ENCODE assay signal across 3 fruit fly cellular contexts in the genomic region with DNA sequence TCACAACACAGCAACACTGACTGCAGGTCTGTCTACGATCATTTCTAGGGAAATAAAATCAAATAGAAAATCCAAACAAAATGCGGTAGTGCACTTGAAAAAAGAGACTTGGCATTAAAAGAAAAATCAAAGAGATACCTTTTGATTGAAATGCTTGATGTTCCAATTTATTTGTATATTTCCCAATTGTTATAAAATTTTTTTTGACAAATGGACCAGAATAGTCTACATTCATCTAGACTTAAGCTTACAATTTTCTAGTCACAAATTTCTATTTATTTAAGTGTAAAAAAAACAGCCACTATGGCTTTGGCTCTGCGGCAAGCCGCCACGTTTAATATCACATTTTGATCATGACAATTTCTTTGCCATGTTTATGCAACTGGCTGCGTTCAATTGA.
A peak's percentile ranks its signal among the peaks of the same experiment; 100 is the strongest.
TF ChIP-seq lines count a peak whose summit lies in the region.

No protein-coding gene starts in this region.

- TF ChIP-seq CTCF in whole organism, embryonic (GFP tag; optimal IDR thresholded peaks at IDR 0.05; lab: Kevin White, UChicago) = no peak

TF ChIP-seq in whole organism, embryonic, 481 proteins besides CTCF, POLR2A, EP300 and RAD21:
- TF ChIP-seq CG10979 (tag; optimal IDR thresholded peaks at IDR 0.05; lab: Kevin White, UChicago) (peak; percentile 12), Blimp-1 (GFP tag; optimal IDR thresholded peaks at IDR 0.05; lab: Kevin White, UChicago) (peak; percentile 3), sens (GFP tag; lab: Kevin White, UChicago) (peak; percentile 64), Gug (GFP tag; IDR thresholded peaks at IDR 0.05; lab: Robert Waterston, UW) (no peak), CG33557 (GFP tag; optimal IDR thresholded peaks at IDR 0.05; lab: Kevin White, UChicago) (no peak), Six4 (GFP tag; optimal IDR thresholded peaks at IDR 0.05; lab: Kevin White, UChicago) (no peak), Drgx (GFP tag; IDR thresholded peaks at IDR 0.05; lab: Robert Waterston, UW) (peak; percentile 22; the same call in 1 of the 2 replicates)

TF ChIP-seq in whole organism, prepupa, 60 proteins besides CTCF, POLR2A, EP300 and RAD21:
- TF ChIP-seq Eip75B (GFP tag; optimal IDR thresholded peaks at IDR 0.05; lab: Kevin White, UChicago) (no peak), Ets96B (tag; optimal IDR thresholded peaks at IDR 0.05; lab: Kevin White, UChicago) (no peak), Eip78C (GFP tag; lab: Kevin White, UChicago) (peak; percentile 82), CG6163 (GFP tag; IDR thresholded peaks at IDR 0.05; lab: Robert Waterston, UW) (peak; percentile 18; the same call in 1 of the 3 replicates), fd59A (GFP tag; optimal IDR thresholded peaks at IDR 0.05; lab: Kevin White, UChicago) (no peak), pdm3 (GFP tag; optimal IDR thresholded peaks at IDR 0.05; lab: Kevin White, UChicago) (no peak), Hr4 (GFP tag; optimal IDR thresholded peaks at IDR 0.05; lab: Kevin White, UChicago) (peak; percentile 62), CG32006 (GFP tag; optimal IDR thresholded peaks at IDR 0.05; lab: Kevin White, UChicago) (peak; percentile 54), CG8319 (GFP tag; optimal IDR thresholded peaks at IDR 0.05; lab: Kevin White, UChicago) (no peak), CG15336 (GFP tag; IDR thresholded peaks at IDR 0.05; lab: Robert Waterston, UW) (peak; percentile 54; the same call in 1 of the 2 replicates), Lpt (GFP tag; optimal IDR thresholded peaks at IDR 0.05; lab: Kevin White, UChicago) (peak; percentile 32), eg (GFP tag; IDR thresholded peaks at IDR 0.05; lab: Robert Waterston, UW) (peak; percentile 62; the same call in 2 of the 3 replicates), fkh (GFP tag; optimal IDR thresholded peaks at IDR 0.05; lab: Kevin White, UChicago) (no peak), CG8119 (GFP tag; IDR thresholded peaks at IDR 0.05; lab: Robert Waterston, UW) (peak; percentile 45; the same call in 2 of the 3 replicates), ss (GFP tag; optimal IDR thresholded peaks at IDR 0.05; lab: Kevin White, UChicago) (no peak), Ets21C (GFP tag; optimal IDR thresholded peaks at IDR 0.05; lab: Kevin White, UChicago) (no peak), CG11294 (GFP tag; IDR thresholded peaks at IDR 0.05; lab: Robert Waterston, UW) (no peak), salr (GFP tag; optimal IDR thresholded peaks at IDR 0.05; lab: Kevin White, UChicago) (no peak), Hr39 (GFP tag; optimal IDR thresholded peaks at IDR 0.05; lab: Kevin White, UChicago) (no peak), CG6276 (GFP tag; optimal IDR thresholded peaks at IDR 0.05; lab: Kevin White, UChicago) (peak; percentile 42), acj6 (GFP tag; optimal IDR thresholded peaks at IDR 0.05; lab: Kevin White, UChicago) (no peak)

TF ChIP-seq in whole organism, pupa, 21 proteins besides CTCF, POLR2A, EP300 and RAD21:
- TF ChIP-seq Pif1A (GFP tag; optimal IDR thresholded peaks at IDR 0.05; lab: Kevin White, UChicago) = no peak
- no peak for TF ChIP-seq D1 (tag; optimal IDR thresholded peaks at IDR 0.05; lab: Kevin White, UChicago)
- peak; percentile 57 for TF ChIP-seq CG14655 (GFP tag; optimal IDR thresholded peaks at IDR 0.05; lab: Kevin White, UChicago)
- TF ChIP-seq CG13204 (GFP tag; optimal IDR thresholded peaks at IDR 0.05; lab: Kevin White, UChicago) = no peak
- TF ChIP-seq EcR (GFP tag; optimal IDR thresholded peaks at IDR 0.05; lab: Kevin White, UChicago) = no peak
- TF ChIP-seq CG4496 (GFP tag; IDR thresholded peaks at IDR 0.05; lab: Robert Waterston, UW) = 0 out of 3 replicates have a peak, but pooled peaks have one; percentile 51
- TF ChIP-seq CG32121 (GFP tag; IDR thresholded peaks at IDR 0.05; lab: Robert Waterston, UW) = 0 out of 2 replicates have a peak, but pooled peaks have one; percentile 11
- TF ChIP-seq CG8301 (tag; optimal IDR thresholded peaks at IDR 0.05; lab: Kevin White, UChicago) = peak; percentile 58
- TF ChIP-seq CG9948 (tag; optimal IDR thresholded peaks at IDR 0.05; lab: Kevin White, UChicago) = no peak
- peak; percentile 28; the same call in 1 of the 2 replicates for TF ChIP-seq Ets98B (GFP tag; IDR thresholded peaks at IDR 0.05; lab: Robert Waterston, UW)
